Worm (Caenorhabditis elegans): ENCODE results near the gene sri-28.

DNA sequence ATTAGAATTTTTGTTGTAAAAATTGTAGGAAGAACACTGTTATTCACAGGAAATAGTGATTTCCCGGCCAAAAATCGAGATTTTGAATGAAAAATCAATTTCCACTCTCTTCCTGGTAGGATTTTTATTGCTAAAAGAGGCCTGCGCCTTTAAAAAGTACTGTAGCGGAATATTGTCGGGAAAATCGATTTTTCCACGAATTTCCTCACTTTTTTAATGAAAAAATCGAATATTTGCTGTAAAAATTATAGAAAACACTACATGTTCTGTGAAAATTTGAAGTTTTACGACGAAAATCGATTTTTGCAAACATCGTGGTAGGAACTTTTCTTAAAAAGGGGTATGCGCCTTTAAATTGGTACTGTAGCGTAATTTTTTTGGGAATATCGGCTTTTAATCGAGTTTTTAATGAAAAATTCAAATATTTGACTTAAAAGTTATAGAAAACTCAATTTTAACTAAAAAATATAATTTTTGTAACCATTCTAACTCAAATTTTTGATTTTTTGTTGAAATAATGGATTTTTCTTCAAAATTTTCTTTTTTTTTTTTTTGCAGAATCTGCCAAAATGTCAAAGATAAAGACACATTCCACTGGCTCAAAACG is 7.9 kb downstream of the sri-28 start, which contains the start of gene lin-8:
- TF ChIP-seq nhr-11 (tag; optimal IDR thresholded peaks at IDR 0.05), result no peak
- TF ChIP-seq mab-5 (tag; optimal IDR thresholded peaks at IDR 0.05), result no peak
- no peak for TF ChIP-seq elt-3 (tag; optimal IDR thresholded peaks at IDR 0.05)
- no peak for TF ChIP-seq ceh-16 (tag; optimal IDR thresholded peaks at IDR 0.05)

Measured in whole organism, L2 larva.